Fruit fly (Drosophila melanogaster) whole organism, embryonic: ENCODE results near the gene Pgant7.

ENCODE experiments used
- Antp ChIP-seq: fragments of 200-800 bp; sonication (Bioruptor generic); optimal IDR thresholded peaks from 3 replicates; lab custom pipeline; 2016; ENCODE audit warnings: missing biosample characterization, missing genetic modification characterization
- BtbVII ChIP-seq: fragments of 200-800 bp; sonication (Bioruptor generic); optimal IDR thresholded peaks from 3 replicates; lab custom pipeline; 2017; ENCODE audit warnings: missing biosample characterization, mild to moderate bottlenecking, missing genetic modification characterization
- CG10366 ChIP-seq: fragments of 200-800 bp; sonication (Bioruptor generic); IDR thresholded peaks from 2 replicates; pipeline ENCODE4 v1.3.6; 2022; ENCODE audit warnings: missing biosample characterization, missing genetic modification characterization
- CG11695 ChIP-seq: fragments of 200-800 bp; sonication (Bioruptor generic); IDR thresholded peaks from 3 replicates; pipeline ENCODE4 v1.3.6; 2022; ENCODE audit warnings: missing biosample characterization, missing genetic modification characterization
- CG11696 ChIP-seq: fragments of 200-800 bp; sonication (Bioruptor generic); IDR thresholded peaks from 2 replicates; pipeline ENCODE4 v1.3.6; 2022; ENCODE audit warnings: missing biosample characterization, missing genetic modification characterization
- CG14441 ChIP-seq: fragments of 200-800 bp; sonication (Bioruptor generic); IDR thresholded peaks from 2 replicates; pipeline ENCODE4 v1.3.6; 2022; ENCODE audit warnings: missing biosample characterization, missing genetic modification characterization
- CG15073 ChIP-seq: fragments of 200-800 bp; sonication (Bioruptor generic); optimal IDR thresholded peaks from 2 replicates; lab custom pipeline; 2016; ENCODE audit warnings: missing biosample characterization, missing genetic modification characterization
- CG15269 ChIP-seq: fragments of 200-800 bp; sonication (Bioruptor generic); optimal IDR thresholded peaks from 2 replicates; lab custom pipeline; 2018; ENCODE audit warnings: missing biosample characterization, mild to moderate bottlenecking, missing genetic modification characterization, moderate library complexity
- CG17361 ChIP-seq: fragments of 200-800 bp; sonication (Bioruptor generic); IDR thresholded peaks from 3 replicates; pipeline ENCODE4 v1.3.6; 2022; ENCODE audit warnings: missing biosample characterization, missing genetic modification characterization
- CG17829 ChIP-seq: fragments of 200-800 bp; optimal IDR thresholded peaks from 2 replicates; lab custom pipeline; 2019; ENCODE audit warnings: missing biosample characterization, mild to moderate bottlenecking, missing genetic modification characterization, moderate library complexity
- CG18262 ChIP-seq: fragments of 200-800 bp; optimal IDR thresholded peaks from 3 replicates; lab custom pipeline; 2019; ENCODE audit warnings: missing biosample characterization, mild to moderate bottlenecking, missing genetic modification characterization, moderate library complexity
- CG18476 ChIP-seq: fragments of 200-800 bp; sonication (Bioruptor generic); optimal IDR thresholded peaks from 2 replicates; lab custom pipeline; 2016; ENCODE audit warnings: missing biosample characterization, mild to moderate bottlenecking, missing genetic modification characterization
- CG18599 ChIP-seq: fragments of 200-800 bp; sonication (Bioruptor generic); optimal IDR thresholded peaks from 3 replicates; lab custom pipeline; 2017; ENCODE audit warnings: missing biosample characterization, missing genetic modification characterization, mild to moderate bottlenecking, moderate library complexity, missing genetic modification reagents
- CG18619 ChIP-seq: fragments of 200-800 bp; sonication (Bioruptor generic); optimal IDR thresholded peaks from 3 replicates; lab custom pipeline; 2017; ENCODE audit warnings: missing biosample characterization, mild to moderate bottlenecking, missing genetic modification characterization
- CG2129 ChIP-seq: fragments of 200-800 bp; sonication (Bioruptor generic); IDR thresholded peaks from 2 replicates; pipeline ENCODE4 v1.3.6; 2022; ENCODE audit warnings: missing biosample characterization, missing genetic modification characterization; ENCODE audit not compliant: partially characterized antibody
- CG32772 ChIP-seq: fragments of 200-800 bp; sonication (Bioruptor generic); IDR thresholded peaks from 2 replicates; pipeline ENCODE4 v1.3.6; 2022; ENCODE audit warnings: missing biosample characterization, missing genetic modification characterization
- CG3407 ChIP-seq: fragments of 200-800 bp; sonication (Bioruptor generic); optimal IDR thresholded peaks from 2 replicates; lab custom pipeline; 2018; ENCODE audit warnings: missing biosample characterization, mild to moderate bottlenecking, missing genetic modification characterization
- CG5180 ChIP-seq: fragments of 200-800 bp; sonication (Bioruptor generic); optimal IDR thresholded peaks from 3 replicates; lab custom pipeline; 2017; ENCODE audit warnings: missing biosample characterization, missing genetic modification characterization, mild to moderate bottlenecking, moderate library complexity, missing genetic modification reagents
- CG6272 ChIP-seq: fragments of 200-800 bp; sonication (Bioruptor generic); IDR thresholded peaks from 2 replicates; pipeline ENCODE4 v1.3.6; 2022; ENCODE audit warnings: missing biosample characterization, missing genetic modification characterization
- CG7745 ChIP-seq: fragments of 200-800 bp; sonication (Bioruptor generic); optimal IDR thresholded peaks from 2 replicates; lab custom pipeline; 2018; ENCODE audit warnings: missing biosample characterization, mild to moderate bottlenecking, missing genetic modification characterization, moderate library complexity
- CG8765 ChIP-seq: fragments of 200-800 bp; sonication (Bioruptor generic); IDR thresholded peaks from 2 replicates; pipeline ENCODE4 v1.3.6; 2022; ENCODE audit warnings: missing biosample characterization, missing genetic modification characterization
- CG9609 ChIP-seq: fragments of 200-800 bp; sonication (Bioruptor generic); optimal IDR thresholded peaks from 3 replicates; lab custom pipeline; 2016; ENCODE audit warnings: missing biosample characterization, missing genetic modification characterization
- Dref ChIP-seq: fragments of 200-800 bp; sonication (Bioruptor generic); IDR thresholded peaks from 2 replicates; pipeline ENCODE4 v1.3.6; 2022; ENCODE audit warnings: missing biosample characterization, missing genetic modification characterization
- Drgx ChIP-seq: fragments of 200-800 bp; sonication (Bioruptor generic); IDR thresholded peaks from 2 replicates; pipeline ENCODE4 v1.3.6; 2022; ENCODE audit warnings: missing biosample characterization, missing genetic modification characterization
- Ets97D ChIP-seq: fragments of 200-800 bp; sonication (Bioruptor generic); optimal IDR thresholded peaks from 3 replicates; lab custom pipeline; 2016; ENCODE audit warnings: missing biosample characterization, missing genetic modification characterization
- Hr39 ChIP-seq: fragments of >200 bp; optimal IDR thresholded peaks from 2 replicates; lab custom pipeline; 2017
- Med ChIP-seq: fragments of 200-800 bp; sonication (Bioruptor generic); peaks from one replicate; lab custom pipeline; 2016; ENCODE audit warnings: missing biosample characterization, missing genetic modification characterization, mild to moderate bottlenecking, inconsistent platforms, moderate library complexity
- NFAT ChIP-seq: fragments of 200-800 bp; sonication (Bioruptor generic); IDR thresholded peaks from 2 replicates; pipeline ENCODE4 v1.3.6; 2022; ENCODE audit warnings: missing biosample characterization, missing genetic modification characterization
- Pdp1 ChIP-seq, 2 experiments: fragments of 200-800 bp; sonication (Bioruptor generic); optimal IDR thresholded peaks; 3 replicates each; lab custom pipeline; 2016; ENCODE audit warnings: missing biosample characterization in 2 of 2, missing genetic modification characterization in 2 of 2, mild to moderate bottlenecking in 1 of 2, moderate library complexity in 1 of 2
- Usf ChIP-seq: fragments of 200-800 bp; sonication (Bioruptor generic); optimal IDR thresholded peaks from 2 replicates; lab custom pipeline; 2017; ENCODE audit warnings: missing genotype, missing biosample characterization, missing genetic modification characterization
- Xbp1 ChIP-seq: fragments of 200-800 bp; sonication (Bioruptor generic); optimal IDR thresholded peaks from 3 replicates; lab custom pipeline; 2016; ENCODE audit warnings: missing biosample characterization, mild to moderate bottlenecking, missing genetic modification characterization
- aop ChIP-seq: fragments of 200-800 bp; sonication (Bioruptor generic); IDR thresholded peaks from 2 replicates; pipeline ENCODE4 v1.3.6; 2022; ENCODE audit warnings: missing biosample characterization, missing genetic modification characterization
- bigmax ChIP-seq: fragments of 200-800 bp; sonication (Bioruptor generic); optimal IDR thresholded peaks from 2 replicates; lab custom pipeline; 2018; ENCODE audit warnings: missing biosample characterization, mild to moderate bottlenecking, missing genetic modification characterization
- bsh ChIP-seq, 2 experiments: fragments of 200-800 bp; sonication (Bioruptor generic); optimal IDR thresholded peaks; 2 replicates each; lab custom pipeline; 2017 to 2018; ENCODE audit warnings: mild to moderate bottlenecking in 2 of 2, missing biosample characterization in 2 of 2, missing genetic modification characterization in 2 of 2, moderate library complexity in 1 of 2
- caup ChIP-seq: fragments of 200-800 bp; sonication (Bioruptor generic); optimal IDR thresholded peaks from 3 replicates; lab custom pipeline; 2017; ENCODE audit warnings: missing biosample characterization, mild to moderate bottlenecking, missing genetic modification characterization, moderate library complexity; ENCODE audit not compliant: severe bottlenecking
- cg ChIP-seq: fragments of 200-800 bp; sonication (Bioruptor generic); optimal IDR thresholded peaks from 3 replicates; lab custom pipeline; 2019; ENCODE audit warnings: missing biosample characterization, mild to moderate bottlenecking, missing genetic modification characterization, moderate library complexity
- chif ChIP-seq, 2 experiments: fragments of 200-800 bp; sonication (Bioruptor generic); optimal IDR thresholded peaks; 3 replicates each; lab custom pipeline; 2016; ENCODE audit warnings: missing biosample characterization in 2 of 2, missing genetic modification characterization in 2 of 2
- chinmo ChIP-seq: fragments of 200-800 bp; sonication (Bioruptor generic); IDR thresholded peaks from 4 replicates; pipeline ENCODE4 v1.3.6; 2022; ENCODE audit warnings: missing biosample characterization, missing genetic modification characterization; ENCODE audit not compliant: partially characterized antibody
- ci ChIP-seq: fragments of 200-800 bp; sonication (Bioruptor generic); IDR thresholded peaks from 3 replicates; pipeline ENCODE4 v1.3.6; 2022; ENCODE audit warnings: missing biosample characterization, missing genetic modification characterization
- cwo ChIP-seq: fragments of 200-800 bp; sonication (Bioruptor generic); optimal IDR thresholded peaks from 3 replicates; lab custom pipeline; 2017; ENCODE audit warnings: missing biosample characterization, missing genetic modification characterization, mild to moderate bottlenecking, moderate library complexity, missing genetic modification reagents
- dmrt11E ChIP-seq: fragments of 200-800 bp; sonication (Bioruptor generic); optimal IDR thresholded peaks from 3 replicates; lab custom pipeline; 2018; ENCODE audit warnings: missing biosample characterization, mild to moderate bottlenecking, missing genetic modification characterization, moderate library complexity
- dysf ChIP-seq: fragments of 200-800 bp; sonication (Bioruptor generic); IDR thresholded peaks from 3 replicates; pipeline ENCODE4 v1.3.6; 2022; ENCODE audit warnings: missing biosample characterization, missing genetic modification characterization
- fru ChIP-seq: fragments of >200 bp; optimal IDR thresholded peaks from 2 replicates; lab custom pipeline; 2017
- fu2 ChIP-seq: fragments of 200-800 bp; sonication (Bioruptor generic); optimal IDR thresholded peaks from 2 replicates; lab custom pipeline; 2016; ENCODE audit warnings: missing biosample characterization, missing genetic modification characterization
- gem ChIP-seq: fragments of 200-800 bp; sonication (Bioruptor generic); optimal IDR thresholded peaks from 2 replicates; lab custom pipeline; 2019; ENCODE audit warnings: missing biosample characterization, mild to moderate bottlenecking, missing genetic modification characterization, moderate library complexity
- gfzf ChIP-seq: fragments of 200-800 bp; sonication (Bioruptor generic); optimal IDR thresholded peaks from 2 replicates; lab custom pipeline; 2016; ENCODE audit warnings: missing biosample characterization, mild to moderate bottlenecking, missing genetic modification characterization, moderate library complexity
- klu ChIP-seq: fragments of 200-800 bp; sonication (Bioruptor generic); IDR thresholded peaks from 2 replicates; pipeline ENCODE4 v1.3.6; 2022; ENCODE audit warnings: missing biosample characterization, missing genetic modification characterization
- lola ChIP-seq, 3 experiments: fragments of >200 bp in 2 of 3; fragments of 200-800 bp in 1 of 3; sonication (Bioruptor generic) in 1 of 3; optimal IDR thresholded peaks; 2 replicates each; lab custom pipeline; 2017 to 2019; ENCODE audit warnings: missing biosample characterization in 3 of 3, missing genetic modification characterization in 3 of 3, mild to moderate bottlenecking in 1 of 3, moderate library complexity in 1 of 3
- nau ChIP-seq: fragments of 200-800 bp; sonication (Bioruptor generic); optimal IDR thresholded peaks from 3 replicates; lab custom pipeline; 2017; ENCODE audit warnings: missing biosample characterization, mild to moderate bottlenecking, missing genetic modification characterization, missing genetic modification reagents
- sens ChIP-seq: fragments of 200-800 bp; sonication (Bioruptor generic); peaks from one replicate; lab custom pipeline; 2016; ENCODE audit warnings: missing biosample characterization, missing genetic modification characterization
- tx ChIP-seq: fragments of 200-800 bp; sonication (Bioruptor generic); optimal IDR thresholded peaks from 2 replicates; lab custom pipeline; 2016; ENCODE audit warnings: missing biosample characterization, missing genetic modification characterization
- wek ChIP-seq: fragments of 200-800 bp; sonication (Bioruptor generic); optimal IDR thresholded peaks from 3 replicates; lab custom pipeline; 2018; ENCODE audit warnings: missing biosample characterization, mild to moderate bottlenecking, missing genetic modification characterization, moderate library complexity

Gene Pgant7

DNA sequence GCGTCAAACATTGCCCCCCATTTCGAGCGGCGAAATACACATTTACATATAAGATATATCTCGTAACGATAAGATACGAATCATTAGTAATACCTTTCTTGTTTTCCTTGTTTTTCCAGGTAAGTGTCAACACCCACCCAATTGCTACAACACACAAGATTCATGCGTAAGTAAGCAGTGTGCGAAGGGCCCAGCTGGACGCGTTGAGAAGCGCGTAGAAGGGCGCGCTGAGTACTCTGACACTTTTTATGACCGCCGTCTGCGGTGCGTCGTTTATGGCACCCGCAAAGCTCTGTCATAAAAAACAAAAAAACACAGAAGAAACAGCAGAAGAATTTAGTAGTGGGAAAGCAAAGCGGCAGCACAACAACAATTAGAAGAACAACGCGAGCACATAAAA is 47.9 kb upstream of the Pgant7 start (continued):
- TF ChIP-seq CG11696 (GFP tag; lab: Robert Waterston, UW) = no peak
- TF ChIP-seq CG18599 (GFP tag; lab: Kevin White, UChicago) = no peak
- no peak for TF ChIP-seq CG18619 (GFP tag; lab: Kevin White, UChicago)
- TF ChIP-seq CG32772 (GFP tag; lab: Robert Waterston, UW) = no peak
- no peak for TF ChIP-seq fru
- no peak for TF ChIP-seq dysf (GFP tag; lab: Robert Waterston, UW)
- no peak for TF ChIP-seq Dref (GFP tag; lab: Robert Waterston, UW)
- TF ChIP-seq Hr39 = no peak
- TF ChIP-seq lola (GFP tag; optimal IDR thresholded peaks at IDR 0.05; lab: Kevin White, UChicago) = no peak
- no peak for TF ChIP-seq cwo (GFP tag; lab: Kevin White, UChicago)
- TF ChIP-seq Med (GFP tag; lab: Kevin White, UChicago) = peak; percentile 66
- no peak for TF ChIP-seq chinmo (GFP tag; lab: Robert Waterston, UW)
- no peak for TF ChIP-seq CG17361 (GFP tag; lab: Robert Waterston, UW)
- TF ChIP-seq Antp (GFP tag; lab: Kevin White, UChicago) = no peak
- no peak for TF ChIP-seq caup
- TF ChIP-seq chif (GFP tag; optimal IDR thresholded peaks at IDR 0.05; lab: Kevin White, UChicago) = no peak
- no peak for TF ChIP-seq fu2 (GFP tag; lab: Kevin White, UChicago)
- no peak for TF ChIP-seq CG14441 (GFP tag; lab: Robert Waterston, UW)
- no peak for TF ChIP-seq gem (tag; lab: Kevin White, UChicago)
- TF ChIP-seq tx = no peak
- no peak for TF ChIP-seq CG2129 (GFP tag; lab: Robert Waterston, UW)
- no peak for TF ChIP-seq bigmax (GFP tag; lab: Kevin White, UChicago)
- no peak for TF ChIP-seq CG15073 (GFP tag; lab: Kevin White, UChicago)
- peak; percentile 99 for TF ChIP-seq CG17829 (tag; lab: Kevin White, UChicago)
- no peak for TF ChIP-seq nau
- no peak for TF ChIP-seq wek (GFP tag; lab: Kevin White, UChicago)
- no peak for TF ChIP-seq CG18262 (tag; lab: Kevin White, UChicago)
- no peak for TF ChIP-seq bsh (GFP tag; optimal IDR thresholded peaks at IDR 0.05; lab: Kevin White, UChicago)
- no peak for TF ChIP-seq CG5180 (GFP tag; lab: Kevin White, UChicago)
- no peak for TF ChIP-seq CG15269 (tag; lab: Kevin White, UChicago)
- TF ChIP-seq CG8765 = no peak
- TF ChIP-seq Drgx (GFP tag; lab: Robert Waterston, UW) = no peak
- no peak for TF ChIP-seq gfzf (GFP tag; lab: Kevin White, UChicago)
- no peak for TF ChIP-seq CG10366
- no peak for TF ChIP-seq CG18476 (GFP tag; lab: Kevin White, UChicago)
- TF ChIP-seq CG6272 = no peak
- no peak for TF ChIP-seq cg
- TF ChIP-seq Xbp1 = no peak
- no peak for TF ChIP-seq CG3407
- TF ChIP-seq aop (GFP tag; lab: Robert Waterston, UW) = no peak
- no peak for TF ChIP-seq Ets97D (GFP tag; lab: Kevin White, UChicago)
- no peak for TF ChIP-seq NFAT (GFP tag; lab: Robert Waterston, UW)
- no peak for TF ChIP-seq CG7745
- TF ChIP-seq CG9609 (GFP tag; lab: Kevin White, UChicago) = no peak
- TF ChIP-seq klu = no peak
- TF ChIP-seq CG11695 (GFP tag; lab: Robert Waterston, UW) = no peak
- 0 out of 3 replicates have a peak, but pooled peaks have one; percentile 23 for TF ChIP-seq ci (GFP tag; lab: Robert Waterston, UW)
- TF ChIP-seq BtbVII (GFP tag; lab: Kevin White, UChicago) = no peak
- TF ChIP-seq sens = peak; percentile 47
- TF ChIP-seq dmrt11E = no peak
- peak in 1 of 2 experiments; percentile 36 for TF ChIP-seq Pdp1 (GFP tag; optimal IDR thresholded peaks at IDR 0.05; lab: Kevin White, UChicago)
- no peak for TF ChIP-seq Usf
